Fruit fly (Drosophila melanogaster) whole organism, prepupa: ENCODE results near the gene CG7378.

Experiments used
- CG10669 ChIP-seq: fragments of 200-800 bp; sonication (Bioruptor generic); optimal IDR thresholded peaks from 3 replicates; lab custom pipeline; 2018; ENCODE audit warnings: missing biosample characterization, mild to moderate bottlenecking, missing genetic modification characterization, moderate library complexity
- CG11294 ChIP-seq: fragments of 200-800 bp; sonication (Bioruptor generic); IDR thresholded peaks from 2 replicates; pipeline ENCODE4 v1.3.6; 2022; ENCODE audit warnings: missing biosample characterization, missing genetic modification characterization
- CG31627 ChIP-seq: fragments of 200-800 bp; sonication (Bioruptor generic); optimal IDR thresholded peaks from 3 replicates; lab custom pipeline; 2016; ENCODE audit warnings: missing biosample characterization, missing genetic modification characterization
- CG34406 ChIP-seq: fragments of 200-800 bp; sonication (Bioruptor generic); optimal IDR thresholded peaks from 3 replicates; lab custom pipeline; 2016; ENCODE audit warnings: missing biosample characterization, missing genetic modification characterization
- CG8119 ChIP-seq: fragments of 200-800 bp; sonication (Bioruptor generic); IDR thresholded peaks from 3 replicates; pipeline ENCODE4 v1.3.6; 2022; ENCODE audit warnings: missing biosample characterization, missing genetic modification characterization
- CG8632 ChIP-seq: fragments of 200-800 bp; sonication (Bioruptor generic); optimal IDR thresholded peaks from 3 replicates; lab custom pipeline; 2016; ENCODE audit warnings: missing biosample characterization, missing genetic modification characterization
- Gug ChIP-seq: fragments of 200-800 bp; sonication (Bioruptor generic); IDR thresholded peaks from 2 replicates; pipeline ENCODE4 v1.3.6; 2022; ENCODE audit warnings: missing biosample characterization, missing genetic modification characterization
- Met ChIP-seq: fragments of 200-800 bp; sonication (Bioruptor generic); optimal IDR thresholded peaks from 3 replicates; lab custom pipeline; 2016; ENCODE audit warnings: missing biosample characterization, missing genetic modification characterization
- dsx ChIP-seq: fragments of 200-800 bp; optimal IDR thresholded peaks from 3 replicates; lab custom pipeline; 2019; ENCODE audit warnings: missing biosample characterization, mild to moderate bottlenecking, missing genetic modification characterization, moderate library complexity; ENCODE audit not compliant: poor library complexity, severe bottlenecking
- spab ChIP-seq: fragments of 200-800 bp; sonication (Bioruptor generic); optimal IDR thresholded peaks from 2 replicates; lab custom pipeline; 2017; ENCODE audit warnings: missing biosample characterization, mild to moderate bottlenecking, missing genetic modification characterization, missing genetic modification reagents
- svp ChIP-seq: fragments of 200-800 bp; sonication (Bioruptor generic); peaks from one replicate; lab custom pipeline; 2016; ENCODE audit warnings: missing biosample characterization, missing genetic modification characterization

- TF ChIP-seq CG31627 (GFP tag; lab: Kevin White, UChicago) (no peak), CG8119 (GFP tag; lab: Robert Waterston, UW) (no peak), CG11294 (GFP tag; lab: Robert Waterston, UW) (no peak; the same call in 1 of the 2 replicates), svp (GFP tag; lab: Kevin White, UChicago) (no peak), Met (GFP tag; lab: Kevin White, UChicago) (no peak), spab (GFP tag; lab: Kevin White, UChicago) (no peak), dsx (GFP tag; lab: Kevin White, UChicago) (no peak), Gug (GFP tag; lab: Robert Waterston, UW) (no peak), CG34406 (GFP tag; lab: Kevin White, UChicago) (no peak), CG10669 (GFP tag; lab: Kevin White, UChicago) (no peak), CG8632 (no peak)
These were observed at the start of gene CG7378 for dm6 chrX:18899835-18900460.
